Fruit fly (Drosophila melanogaster) whole organism, adult: ENCODE measurements around the gene CG6695.

Experiments used
- CG11617 ChIP-seq: fragments of 200-800 bp; sonication (Bioruptor generic); optimal IDR thresholded peaks from 2 replicates; lab custom pipeline; 2017; ENCODE audit warnings: mild to moderate bottlenecking, missing biosample characterization, missing genetic modification reagents, missing genetic modification characterization
- CG12768 ChIP-seq: fragments of 200-800 bp; sonication (Bioruptor generic); optimal IDR thresholded peaks from 2 replicates; lab custom pipeline; 2017; ENCODE audit warnings: missing biosample characterization, missing genetic modification characterization, mild to moderate bottlenecking, moderate library complexity, missing genetic modification reagents
- CG1620 ChIP-seq: fragments of 200-800 bp; sonication (Bioruptor generic); optimal IDR thresholded peaks from 2 replicates; lab custom pipeline; 2016; ENCODE audit warnings: missing biosample characterization, missing genetic modification characterization
- CG7045 ChIP-seq: fragments of 200-800 bp; sonication (Bioruptor generic); optimal IDR thresholded peaks from 2 replicates; lab custom pipeline; 2017; ENCODE audit warnings: missing biosample characterization, mild to moderate bottlenecking, missing genetic modification characterization
- Clk ChIP-seq: fragments of 200-800 bp; sonication (Bioruptor generic); optimal IDR thresholded peaks from 2 replicates; lab custom pipeline; 2017; ENCODE audit warnings: missing biosample characterization, missing genetic modification characterization
- Hr96 ChIP-seq: fragments of 200-800 bp; sonication (Bioruptor generic); optimal IDR thresholded peaks from 2 replicates; lab custom pipeline; 2016; ENCODE audit warnings: missing biosample characterization, missing genetic modification characterization
- cic ChIP-seq: fragments of 200-800 bp; sonication (Bioruptor generic); optimal IDR thresholded peaks from 2 replicates; lab custom pipeline; 2017; ENCODE audit warnings: missing biosample characterization, mild to moderate bottlenecking, missing genetic modification characterization, moderate library complexity

- TF ChIP-seq cic (no peak), CG1620 (GFP tag; lab: Kevin White, UChicago) (no peak), Clk (GFP tag; lab: Kevin White, UChicago) (no peak), CG7045 (no peak), CG12768 (GFP tag; lab: Kevin White, UChicago) (no peak), Hr96 (GFP tag; lab: Kevin White, UChicago) (no peak), CG11617 (GFP tag; lab: Kevin White, UChicago) (no peak)
Observed at dm6 chr3R:24692863-24693262, 37.9 kb downstream of the CG6695 start.
